Fruit fly (Drosophila melanogaster): ENCODE measurements around the gene CG9121.
A peak's percentile ranks its signal among the peaks of the same experiment; 100 is the strongest.

Gene CG9121

dm6 chr2L:5044892-5045619, 5.8 kb downstream of the CG9121 start (continued):
- TF ChIP-seq pnt (GFP tag; optimal IDR thresholded peaks at IDR 0.05) (peak; percentile 22), CG7786 (GFP tag; optimal IDR thresholded peaks at IDR 0.05) (peak; percentile 26), CG1603 (tag; optimal IDR thresholded peaks at IDR 0.05) (peak; percentile 14), yki (optimal IDR thresholded peaks at IDR 0.05) (no peak), hkb (optimal IDR thresholded peaks at IDR 0.05) (no peak), hkb (GFP tag; IDR thresholded peaks at IDR 0.05) (peak; percentile 55), CG18011 (GFP tag; optimal IDR thresholded peaks at IDR 0.05) (no peak), Poxn (GFP tag; IDR thresholded peaks at IDR 0.05) (no peak), tin (GFP tag; optimal IDR thresholded peaks at IDR 0.05) (peak; percentile 56), Hr78 (GFP tag; optimal IDR thresholded peaks at IDR 0.05) (no peak), CG43689 (GFP tag; IDR thresholded peaks at IDR 0.05) (no peak), MBD-R2 (GFP tag; IDR thresholded peaks at IDR 0.05) (no peak), zf30C (GFP tag; optimal IDR thresholded peaks at IDR 0.05) (no peak), gem (tag; optimal IDR thresholded peaks at IDR 0.05) (peak; percentile 66), ase (GFP tag; IDR thresholded peaks at IDR 0.05) (peak; percentile 54; the same call in 2 of the 3 replicates), CG10209 (GFP tag; optimal IDR thresholded peaks at IDR 0.05) (peak; percentile 34), Jarid2 (GFP tag; optimal IDR thresholded peaks at IDR 0.05) (peak; percentile 29), CG10979 (tag; optimal IDR thresholded peaks at IDR 0.05) (peak; percentile 54), sna (GFP tag; IDR thresholded peaks at IDR 0.05; ENCODE audit: partially characterized antibody) (no peak), al (GFP tag; IDR thresholded peaks at IDR 0.05) (no peak), dm (GFP tag; optimal IDR thresholded peaks at IDR 0.05) (no peak), dimm (GFP tag; IDR thresholded peaks at IDR 0.05) (peak; percentile 46), Hr3 (GFP tag; optimal IDR thresholded peaks at IDR 0.05) (peak; percentile 41), CG5180 (GFP tag; optimal IDR thresholded peaks at IDR 0.05) (peak; percentile 26), CG42726 (GFP tag; IDR thresholded peaks at IDR 0.05; ENCODE audit: partially characterized antibody) (no peak), CG6683 (GFP tag; optimal IDR thresholded peaks at IDR 0.05) (no peak), Hand (GFP tag; optimal IDR thresholded peaks at IDR 0.05) (no peak), CG14667 (GFP tag; IDR thresholded peaks at IDR 0.05) (peak; percentile 31; the same call in 1 of the 2 replicates), Lim3 (GFP tag; IDR thresholded peaks at IDR 0.05) (no peak), ken (GFP tag; IDR thresholded peaks at IDR 0.05) (peak; percentile 60; the same call in 2 of the 3 replicates), D19A (tag; optimal IDR thresholded peaks at IDR 0.05) (peak; percentile 75), HHEX (GFP tag; optimal IDR thresholded peaks at IDR 0.05) (peak; percentile 69), crc (GFP tag; optimal IDR thresholded peaks at IDR 0.05) (no peak), cad (GFP tag; optimal IDR thresholded peaks at IDR 0.05) (no peak), Xrp1 (GFP tag; IDR thresholded peaks at IDR 0.05) (peak; percentile 61), CG34376 (GFP tag; optimal IDR thresholded peaks at IDR 0.05) (no peak), croc (GFP tag; conservative IDR thresholded peaks at IDR 0.05) (peak; percentile 35; the same call in 1 of the 3 replicates), Dp (GFP tag; optimal IDR thresholded peaks at IDR 0.05) (no peak), CG12071 (GFP tag; optimal IDR thresholded peaks at IDR 0.05) (no peak), Fer3 (tag; optimal IDR thresholded peaks at IDR 0.05) (peak; percentile 21), Pdp1 (GFP tag; optimal IDR thresholded peaks at IDR 0.05) (peak; percentile 20 to 33), odd (GFP tag; optimal IDR thresholded peaks at IDR 0.05) (peak; percentile 56), CG1792 (GFP tag; optimal IDR thresholded peaks at IDR 0.05) (no peak), HmgD (GFP tag; optimal IDR thresholded peaks at IDR 0.05) (no peak), CG11085 (GFP tag; IDR thresholded peaks at IDR 0.05) (peak; percentile 43; the same call in 1 of the 2 replicates), vfl (GFP tag; optimal IDR thresholded peaks at IDR 0.05) (no peak), pita (GFP tag; optimal IDR thresholded peaks at IDR 0.05) (no peak), amos (GFP tag; IDR thresholded peaks at IDR 0.05; ENCODE audit: partially characterized antibody) (no peak), BtbVII (GFP tag; optimal IDR thresholded peaks at IDR 0.05) (peak; percentile 46), zfh2 (GFP tag; optimal IDR thresholded peaks at IDR 0.05) (peak; percentile 15)

Measured in whole organism, embryonic.